Worm (Caenorhabditis elegans) whole organism, L4 larva: ENCODE results near the gene W07E11.1.

Experiments
- F10B5.3 ChIP-seq: sonication (generic microtip); optimal IDR thresholded peaks from 2 replicates; lab custom pipeline; 2016; ENCODE audit warnings: mild to moderate bottlenecking, missing genetic modification characterization, missing compliant biosample characterization
- F37D6.2 ChIP-seq: sonication (generic microtip); optimal IDR thresholded peaks from 2 replicates; lab custom pipeline; 2016; ENCODE audit warnings: mild to moderate bottlenecking, missing genetic modification characterization, missing compliant biosample characterization
- ama-1 ChIP-seq: fragments of 150-350 bp; optimal IDR thresholded peaks from 2 replicates; lab custom pipeline; 2014; ENCODE audit warnings: inconsistent platforms, mixed read lengths
- fos-1 ChIP-seq: fragments of 150-350 bp; optimal IDR thresholded peaks from 2 replicates; lab custom pipeline; 2014; ENCODE audit warnings: missing biosample characterization, missing genetic modification characterization
- nhr-11 ChIP-seq: fragments of 150-350 bp; optimal IDR thresholded peaks from 2 replicates; lab custom pipeline; 2014; ENCODE audit warnings: missing biosample characterization, missing genetic modification characterization

ce11 chrX:10079230-10079629 is 5.2 kb upstream of the W07E11.1 start:
- no peak for TF ChIP-seq F10B5.3 (tag; lab: Kevin White, UChicago)
- TF ChIP-seq nhr-11 (tag; lab: Kevin White, UChicago) = no peak
- TF ChIP-seq fos-1 (tag; lab: Kevin White, UChicago) = no peak
- TF ChIP-seq ama-1 = no peak
- TF ChIP-seq F37D6.2 (tag; lab: Kevin White, UChicago) = no peak
